Fruit fly (Drosophila melanogaster) whole organism, embryonic: ENCODE measurements around the gene Tsen34.

ENCODE experiments used
- BEAF-32 ChIP-seq: fragments of 200-800 bp; sonication (Bioruptor generic); optimal IDR thresholded peaks from 3 replicates; lab custom pipeline; 2017; ENCODE audit warnings: missing biosample characterization, missing genetic modification characterization, mild to moderate bottlenecking, moderate library complexity, missing genetic modification reagents
- CG10267 ChIP-seq: fragments of 200-800 bp; sonication (Bioruptor generic); optimal IDR thresholded peaks from 2 replicates; lab custom pipeline; 2018; ENCODE audit warnings: missing biosample characterization, mild to moderate bottlenecking, missing genetic modification characterization, moderate library complexity
- CG10543 ChIP-seq: fragments of 200-800 bp; sonication (Bioruptor generic); optimal IDR thresholded peaks from 3 replicates; lab custom pipeline; 2017; ENCODE audit warnings: missing biosample characterization, mild to moderate bottlenecking, missing genetic modification characterization, moderate library complexity
- CG11398 ChIP-seq: fragments of 200-800 bp; sonication (Bioruptor generic); optimal IDR thresholded peaks from 2 replicates; lab custom pipeline; 2016; ENCODE audit warnings: missing biosample characterization, missing genetic modification characterization
- CG12071 ChIP-seq: fragments of 200-800 bp; sonication (Bioruptor generic); optimal IDR thresholded peaks from 3 replicates; lab custom pipeline; 2018; ENCODE audit warnings: missing biosample characterization, mild to moderate bottlenecking, missing genetic modification characterization
- CG12155 ChIP-seq: fragments of 200-800 bp; sonication (Bioruptor generic); optimal IDR thresholded peaks from 3 replicates; lab custom pipeline; 2016; ENCODE audit warnings: missing biosample characterization, missing genetic modification characterization
- CG1233 ChIP-seq: fragments of 200-800 bp; sonication (Bioruptor generic); optimal IDR thresholded peaks from 4 replicates; lab custom pipeline; 2018; ENCODE audit warnings: missing biosample characterization, mild to moderate bottlenecking, missing genetic modification characterization
- CG12659 ChIP-seq: fragments of 200-800 bp; sonication (Bioruptor generic); optimal IDR thresholded peaks from 3 replicates; lab custom pipeline; 2017; ENCODE audit warnings: mild to moderate bottlenecking, missing biosample characterization, missing genetic modification reagents, missing genetic modification characterization
- CG14965 ChIP-seq: fragments of 200-800 bp; sonication (Bioruptor generic); optimal IDR thresholded peaks from 2 replicates; lab custom pipeline; 2016; ENCODE audit warnings: missing biosample characterization, missing genetic modification characterization, borderline replicate concordance
- CG17361 ChIP-seq: fragments of 200-800 bp; sonication (Bioruptor generic); IDR thresholded peaks from 3 replicates; pipeline ENCODE4 v1.3.6; 2022; ENCODE audit warnings: missing biosample characterization, missing genetic modification characterization
- CG1832 ChIP-seq: fragments of 200-800 bp; sonication (Bioruptor generic); optimal IDR thresholded peaks from 2 replicates; lab custom pipeline; 2017; ENCODE audit warnings: missing biosample characterization, mild to moderate bottlenecking, missing genetic modification characterization, inconsistent platforms
- CG2129 ChIP-seq: fragments of 200-800 bp; sonication (Bioruptor generic); IDR thresholded peaks from 2 replicates; pipeline ENCODE4 v1.3.6; 2022; ENCODE audit warnings: missing biosample characterization, missing genetic modification characterization; ENCODE audit not compliant: partially characterized antibody
- CG2202 ChIP-seq: fragments of 200-800 bp; sonication (Bioruptor generic); optimal IDR thresholded peaks from 2 replicates; lab custom pipeline; 2018; ENCODE audit warnings: missing biosample characterization, mild to moderate bottlenecking, missing genetic modification characterization
- CG31224 ChIP-seq: fragments of 200-800 bp; sonication (Bioruptor generic); IDR thresholded peaks from 2 replicates; pipeline ENCODE4 v1.3.6; 2022; ENCODE audit warnings: missing biosample characterization, missing genetic modification characterization
- CG34422 ChIP-seq: fragments of 200-800 bp; sonication (Bioruptor generic); IDR thresholded peaks from 3 replicates; pipeline ENCODE4 v1.3.6; 2022; ENCODE audit warnings: missing biosample characterization, missing genetic modification characterization
- CG3847 ChIP-seq: fragments of 200-800 bp; sonication (Bioruptor generic); IDR thresholded peaks from 2 replicates; pipeline ENCODE4 v1.3.6; 2022; ENCODE audit warnings: missing biosample characterization, missing genetic modification characterization
- CG4282 ChIP-seq: fragments of 200-800 bp; sonication (Bioruptor generic); optimal IDR thresholded peaks from 2 replicates; lab custom pipeline; 2016; ENCODE audit warnings: missing biosample characterization, missing genetic modification characterization
- CG5953 ChIP-seq: fragments of 200-800 bp; sonication (Bioruptor generic); IDR thresholded peaks from 2 replicates; pipeline ENCODE4 v1.3.6; 2022; ENCODE audit warnings: missing biosample characterization, missing genetic modification characterization
- CG6689 ChIP-seq: fragments of 200-800 bp; sonication (Bioruptor generic); IDR thresholded peaks from 2 replicates; pipeline ENCODE4 v1.3.6; 2022; ENCODE audit warnings: missing biosample characterization, missing genetic modification characterization
- CG9727 ChIP-seq: fragments of 200-800 bp; sonication (Bioruptor generic); optimal IDR thresholded peaks from 3 replicates; lab custom pipeline; 2017; ENCODE audit warnings: missing biosample characterization, mild to moderate bottlenecking, missing genetic modification characterization
- CG9797 ChIP-seq: fragments of 200-800 bp; sonication (Bioruptor generic); optimal IDR thresholded peaks from 3 replicates; lab custom pipeline; 2018; ENCODE audit warnings: missing biosample characterization, mild to moderate bottlenecking, missing genetic modification characterization
- CTCF ChIP-seq: fragments of 200-800 bp; sonication (Bioruptor generic); optimal IDR thresholded peaks from 2 replicates; lab custom pipeline; 2017; ENCODE audit warnings: missing biosample characterization, mild to moderate bottlenecking, missing genetic modification characterization, moderate library complexity
- CkIIα-i1 ChIP-seq: fragments of 200-800 bp; sonication (Bioruptor generic); IDR thresholded peaks from 2 replicates; pipeline ENCODE4 v1.3.6; 2022; ENCODE audit warnings: missing biosample characterization, missing genetic modification characterization
- Dll ChIP-seq: fragments of 200-800 bp; sonication (Bioruptor generic); IDR thresholded peaks from 4 replicates; pipeline ENCODE4 v1.3.6; 2022; ENCODE audit warnings: missing biosample characterization, missing genetic modification characterization; ENCODE audit not compliant: partially characterized antibody
- Eip74EF ChIP-seq, 2 experiments: fragments of 200-800 bp in 1 of 2; fragments of >200 bp in 1 of 2; sonication (Bioruptor generic) in 1 of 2; optimal IDR thresholded peaks; 2 replicates each; lab custom pipeline; 2017 to 2019; ENCODE audit warnings: missing biosample characterization in 2 of 2, missing genetic modification characterization in 2 of 2, mild to moderate bottlenecking in 1 of 2, moderate library complexity in 1 of 2
- HLH54F ChIP-seq: fragments of 200-800 bp; sonication (Bioruptor generic); optimal IDR thresholded peaks from 3 replicates; lab custom pipeline; 2016; ENCODE audit warnings: missing biosample characterization, missing genetic modification characterization
- Meics ChIP-seq: fragments of 200-800 bp; sonication (Bioruptor generic); optimal IDR thresholded peaks from 2 replicates; lab custom pipeline; 2017; ENCODE audit warnings: missing biosample characterization, mild to moderate bottlenecking, missing genetic modification characterization
- Mrtf ChIP-seq: fragments of 200-800 bp; sonication (Bioruptor generic); IDR thresholded peaks from 3 replicates; pipeline ENCODE4 v1.3.6; 2022; ENCODE audit warnings: missing biosample characterization, missing genetic modification characterization
- NC2α ChIP-seq: fragments of 200-800 bp; sonication (Bioruptor generic); optimal IDR thresholded peaks from 2 replicates; lab custom pipeline; 2016; ENCODE audit warnings: missing biosample characterization, missing genetic modification characterization
- Rfx ChIP-seq: fragments of 200-800 bp; sonication (Bioruptor generic); IDR thresholded peaks from 2 replicates; pipeline ENCODE4 v1.3.6; 2022; ENCODE audit warnings: missing biosample characterization, missing genetic modification characterization
- ara ChIP-seq: fragments of 200-800 bp; sonication (Bioruptor generic); IDR thresholded peaks from 2 replicates; pipeline ENCODE4 v1.3.6; 2022; ENCODE audit warnings: missing biosample characterization, missing genetic modification characterization
- az2 ChIP-seq: fragments of 200-800 bp; sonication (Bioruptor generic); optimal IDR thresholded peaks from 3 replicates; lab custom pipeline; 2016; ENCODE audit warnings: missing biosample characterization, missing genetic modification characterization
- cas ChIP-seq: fragments of 200-800 bp; sonication (Bioruptor generic); IDR thresholded peaks from 2 replicates; pipeline ENCODE4 v1.3.6; 2022; ENCODE audit warnings: missing biosample characterization, missing genetic modification characterization
- danr ChIP-seq: fragments of 200-800 bp; sonication (Bioruptor generic); IDR thresholded peaks from 2 replicates; pipeline ENCODE4 v1.3.6; 2022; ENCODE audit warnings: missing biosample characterization, missing genetic modification characterization
- dpn ChIP-seq, 2 experiments: fragments of 200-800 bp; sonication (Bioruptor generic); optimal IDR thresholded peaks; 3 replicates each; lab custom pipeline; 2016; ENCODE audit warnings: missing biosample characterization in 2 of 2, missing genetic modification characterization in 2 of 2
- eyg ChIP-seq: fragments of 200-800 bp; sonication (Bioruptor generic); optimal IDR thresholded peaks from 3 replicates; lab custom pipeline; 2016; ENCODE audit warnings: missing biosample characterization, missing genetic modification characterization
- gro ChIP-seq: fragments of 200-800 bp; sonication (Bioruptor generic); optimal IDR thresholded peaks from 2 replicates; lab custom pipeline; 2016; ENCODE audit warnings: missing biosample characterization, missing genetic modification characterization
- gsb-n ChIP-seq: fragments of 200-800 bp; sonication (Bioruptor generic); optimal IDR thresholded peaks from 3 replicates; lab custom pipeline; 2018; ENCODE audit warnings: missing biosample characterization, mild to moderate bottlenecking, missing genetic modification characterization
- hbn ChIP-seq: fragments of 200-800 bp; sonication (Bioruptor generic); IDR thresholded peaks from 2 replicates; pipeline ENCODE4 v1.3.6; 2022; ENCODE audit warnings: missing biosample characterization, missing genetic modification characterization; ENCODE audit not compliant: partially characterized antibody
- inv ChIP-seq: fragments of 200-800 bp; sonication (Bioruptor generic); IDR thresholded peaks from 2 replicates; pipeline ENCODE4 v1.3.6; 2022; ENCODE audit warnings: missing biosample characterization, missing genetic modification characterization; ENCODE audit not compliant: partially characterized antibody
- nerfin-2 ChIP-seq: fragments of 200-800 bp; sonication (Bioruptor generic); IDR thresholded peaks from 2 replicates; pipeline ENCODE4 v1.3.6; 2022; ENCODE audit warnings: missing biosample characterization, missing genetic modification characterization; ENCODE audit not compliant: partially characterized antibody
- peb ChIP-seq: fragments of 200-800 bp; sonication (Bioruptor generic); IDR thresholded peaks from 2 replicates; pipeline ENCODE4 v1.3.6; 2022; ENCODE audit warnings: missing biosample characterization, missing genetic modification characterization
- pum ChIP-seq: fragments of 200-800 bp; sonication (Bioruptor generic); optimal IDR thresholded peaks from 2 replicates; lab custom pipeline; 2016; ENCODE audit warnings: missing biosample characterization, missing genetic modification characterization
- sens-2 ChIP-seq: fragments of 200-800 bp; sonication (Bioruptor generic); IDR thresholded peaks from 2 replicates; pipeline ENCODE4 v1.3.6; 2022; ENCODE audit warnings: missing biosample characterization, missing genetic modification characterization
- slou ChIP-seq: fragments of 200-800 bp; sonication (Bioruptor generic); optimal IDR thresholded peaks from 3 replicates; lab custom pipeline; 2016; ENCODE audit warnings: missing biosample characterization, missing genetic modification characterization
- sr ChIP-seq: fragments of 200-800 bp; sonication (Bioruptor generic); IDR thresholded peaks from 3 replicates; pipeline ENCODE4 v1.3.6; 2022; ENCODE audit warnings: missing biosample characterization, missing genetic modification characterization
- vfl ChIP-seq: fragments of 200-800 bp; sonication (Bioruptor generic); optimal IDR thresholded peaks from 2 replicates; lab custom pipeline; 2016; ENCODE audit warnings: missing biosample characterization, missing genetic modification characterization
- vnd ChIP-seq: fragments of 200-800 bp; sonication (Bioruptor generic); IDR thresholded peaks from 3 replicates; pipeline ENCODE4 v1.3.6; 2022; ENCODE audit warnings: missing biosample characterization, missing genetic modification characterization; ENCODE audit not compliant: partially characterized antibody
- wor ChIP-seq: fragments of 200-800 bp; sonication (Bioruptor generic); IDR thresholded peaks from 2 replicates; pipeline ENCODE4 v1.3.6; 2022; ENCODE audit warnings: missing biosample characterization, missing genetic modification characterization
- yki ChIP-seq: fragments of >200 bp; optimal IDR thresholded peaks from 3 replicates; lab custom pipeline; 2018
- z ChIP-seq: fragments of 200-800 bp; sonication (Bioruptor generic); IDR thresholded peaks from 3 replicates; pipeline ENCODE4 v1.3.6; 2022; ENCODE audit warnings: missing biosample characterization, missing genetic modification characterization

Tsen34 gene

DNA sequence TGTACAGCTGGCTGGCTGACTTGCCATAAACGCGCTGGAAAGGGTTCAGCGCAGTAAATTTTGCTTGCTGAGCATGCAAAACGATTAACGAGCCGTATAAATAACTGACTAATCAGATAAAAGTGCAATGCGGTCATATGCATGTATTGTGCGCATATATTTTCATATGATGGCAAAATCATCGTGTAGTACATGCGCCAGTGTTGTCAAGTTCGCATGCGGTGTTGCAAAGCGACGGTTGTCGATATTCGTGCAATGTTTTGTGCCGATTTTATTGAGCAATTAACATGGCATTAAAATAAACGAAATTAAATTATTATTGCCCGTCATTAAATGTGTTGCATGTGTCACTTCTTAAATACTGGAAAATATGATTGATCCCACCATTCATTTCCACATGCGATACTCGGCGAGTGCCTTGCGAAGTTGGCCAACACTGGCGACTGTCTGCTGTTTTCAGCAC, 28.5 kb upstream of the Tsen34 start (continued):
- no peak for TF ChIP-seq sens-2 (GFP tag; lab: Robert Waterston, UW)
- peak; percentile 83 for TF ChIP-seq CG6689
- TF ChIP-seq CG11398 (GFP tag; lab: Kevin White, UChicago): peak; percentile 61
- TF ChIP-seq CG12155 (GFP tag; lab: Kevin White, UChicago): peak; percentile 94
- TF ChIP-seq pum (GFP tag; lab: Kevin White, UChicago): peak; percentile 88
- peak; percentile 69 for TF ChIP-seq nerfin-2 (GFP tag; lab: Robert Waterston, UW)
- peak; percentile 83 for TF ChIP-seq BEAF-32
- TF ChIP-seq Eip74EF (GFP tag; optimal IDR thresholded peaks at IDR 0.05; lab: Kevin White, UChicago): no peak
- no peak for TF ChIP-seq CG1832 (GFP tag; lab: Kevin White, UChicago)
- peak; percentile 85 for TF ChIP-seq gro
- peak; percentile 72 for TF ChIP-seq CG17361 (GFP tag; lab: Robert Waterston, UW)
- TF ChIP-seq yki: no peak
- TF ChIP-seq CG9727 (GFP tag; lab: Kevin White, UChicago): peak; percentile 64
- TF ChIP-seq HLH54F (GFP tag; lab: Kevin White, UChicago): peak; percentile 91
- TF ChIP-seq vfl (GFP tag; lab: Kevin White, UChicago): peak; percentile 65
- peak; percentile 69 for TF ChIP-seq hbn (GFP tag; lab: Robert Waterston, UW)
- no peak for TF ChIP-seq sr (GFP tag; lab: Robert Waterston, UW)
- TF ChIP-seq wor (GFP tag; lab: Robert Waterston, UW): peak; percentile 59
- TF ChIP-seq CG5953: no peak
- peak; percentile 85 for TF ChIP-seq Rfx (GFP tag; lab: Robert Waterston, UW)
- peak; percentile 96 for TF ChIP-seq CG10267 (tag; lab: Kevin White, UChicago)
- TF ChIP-seq Dll (GFP tag; lab: Robert Waterston, UW): peak; percentile 85
- TF ChIP-seq CG34422 (GFP tag; lab: Robert Waterston, UW): peak; percentile 69; the same call in 2 of the 3 replicates
- TF ChIP-seq CG2129 (GFP tag; lab: Robert Waterston, UW): peak; percentile 81
- TF ChIP-seq cas: peak; percentile 59; the same call in 1 of the 2 replicates
- TF ChIP-seq CG14965: no peak
- peak; percentile 56; the same call in 1 of the 2 replicates for TF ChIP-seq peb (GFP tag; lab: Robert Waterston, UW)
- no peak for TF ChIP-seq gsb-n (tag; lab: Kevin White, UChicago)
- peak; percentile 12 for TF ChIP-seq CTCF (GFP tag; lab: Kevin White, UChicago)
- TF ChIP-seq CG3847 (GFP tag; lab: Robert Waterston, UW): peak; percentile 88
- TF ChIP-seq CG31224 (GFP tag; lab: Robert Waterston, UW): peak; percentile 64
- TF ChIP-seq CG12659 (GFP tag; lab: Kevin White, UChicago): peak; percentile 83
- TF ChIP-seq CG4282 (GFP tag; lab: Kevin White, UChicago): peak; percentile 78
- peak; percentile 64 for TF ChIP-seq slou (GFP tag; lab: Kevin White, UChicago)
- no peak for TF ChIP-seq CG12071 (GFP tag; lab: Kevin White, UChicago)
- TF ChIP-seq Meics (GFP tag; lab: Kevin White, UChicago): no peak
- peak; percentile 50 for TF ChIP-seq CG1233 (GFP tag; lab: Kevin White, UChicago)
- TF ChIP-seq CG10543 (GFP tag; lab: Kevin White, UChicago): no peak
- TF ChIP-seq Mrtf: peak; percentile 65; the same call in 2 of the 3 replicates
- TF ChIP-seq CG2202: peak; percentile 34
- TF ChIP-seq dpn (GFP tag; optimal IDR thresholded peaks at IDR 0.05; lab: Kevin White, UChicago): peak; percentile 89
- peak; percentile 34 for TF ChIP-seq CG9797 (GFP tag; lab: Kevin White, UChicago)
- TF ChIP-seq danr (GFP tag; lab: Robert Waterston, UW): peak; percentile 67
- TF ChIP-seq eyg (GFP tag; lab: Kevin White, UChicago): peak; percentile 80
- no peak for TF ChIP-seq z (GFP tag; lab: Robert Waterston, UW)
- peak; percentile 69; the same call in 1 of the 2 replicates for TF ChIP-seq ara
- peak; percentile 64 for TF ChIP-seq NC2α (GFP tag; lab: Kevin White, UChicago)
- no peak for TF ChIP-seq CkIIα-i1
- TF ChIP-seq vnd (GFP tag; lab: Robert Waterston, UW): peak; percentile 81
- TF ChIP-seq inv: peak; percentile 80
- TF ChIP-seq az2 (GFP tag; lab: Kevin White, UChicago): peak; percentile 74
